Worm (Caenorhabditis elegans) whole organism, L4 larva: ENCODE data around the gene nhr-270.

ENCODE experiments used
- R02D3.7 ChIP-seq: fragments of 150-350 bp; sonication (generic microtip); optimal IDR thresholded peaks from 3 replicates; lab custom pipeline; 2014; ENCODE audit warnings: missing biosample characterization, missing genetic modification characterization
- T20F7.1 ChIP-seq: fragments of 200-800 bp; sonication (Bioruptor generic); optimal IDR thresholded peaks from 2 replicates; lab custom pipeline; 2018; ENCODE audit warnings: mild to moderate bottlenecking, missing genetic modification characterization, missing compliant biosample characterization
- T26A8.4 ChIP-seq: fragments of 200-800 bp; sonication (Bioruptor generic); IDR thresholded peaks from 2 replicates; pipeline ENCODE4 v1.3.6; 2022; ENCODE audit warnings: missing genetic modification characterization, missing compliant biosample characterization
- Y48G9A.11 ChIP-seq: fragments of 200-800 bp; sonication (Bioruptor generic); IDR thresholded peaks from 2 replicates; pipeline ENCODE4 v1.3.6; 2022; ENCODE audit warnings: missing genetic modification reagents, missing genetic modification characterization, missing compliant biosample characterization
- Y5F2A.4 ChIP-seq: fragments of 200-800 bp; sonication (Bioruptor generic); optimal IDR thresholded peaks from 2 replicates; lab custom pipeline; 2018; ENCODE audit warnings: mild to moderate bottlenecking, missing genetic modification characterization, missing compliant biosample characterization
- Y75B8A.6 ChIP-seq: fragments of 200-800 bp; sonication (Bioruptor generic); IDR thresholded peaks from 2 replicates; pipeline ENCODE4 v1.3.6; 2022; ENCODE audit warnings: missing genetic modification reagents, missing genetic modification characterization, missing compliant biosample characterization
- aha-1 ChIP-seq: fragments of 150-350 bp; peaks from one replicate; lab custom pipeline; 2014; ENCODE audit warnings: missing biosample characterization, missing genetic modification characterization
- ceh-28 ChIP-seq: fragments of 150-350 bp; optimal IDR thresholded peaks from 2 replicates; lab custom pipeline; 2014; ENCODE audit warnings: missing biosample characterization, missing genetic modification reagents, missing genetic modification characterization
- ceh-32 ChIP-seq: sonication (generic microtip); optimal IDR thresholded peaks from 2 replicates; lab custom pipeline; 2016; ENCODE audit warnings: mild to moderate bottlenecking, missing genetic modification characterization, missing compliant biosample characterization; ENCODE audit not compliant: poor library complexity
- ceh-44 ChIP-seq: fragments of 200-800 bp; sonication (Bioruptor generic); IDR thresholded peaks from 2 replicates; pipeline ENCODE4 v1.3.6; 2022; ENCODE audit warnings: missing genetic modification reagents, missing genetic modification characterization, missing compliant biosample characterization
- ceh-62 ChIP-seq: sonication (generic microtip); optimal IDR thresholded peaks from 2 replicates; lab custom pipeline; 2017; ENCODE audit warnings: missing biosample characterization, missing genetic modification characterization
- ceh-82 ChIP-seq: sonication (generic microtip); optimal IDR thresholded peaks from 2 replicates; lab custom pipeline; 2017; ENCODE audit warnings: missing biosample characterization, missing genetic modification characterization
- ces-1 ChIP-seq: fragments of 150-350 bp; sonication (generic microtip); optimal IDR thresholded peaks from 4 replicates; lab custom pipeline; 2014; ENCODE audit warnings: missing biosample characterization, missing genetic modification reagents, missing genetic modification characterization
- ctbp-1 ChIP-seq: fragments of 200-800 bp; sonication (Bioruptor generic); IDR thresholded peaks from 2 replicates; pipeline ENCODE4 v1.3.6; 2022; ENCODE audit warnings: missing genetic modification reagents, missing genetic modification characterization, missing compliant biosample characterization
- daf-12 ChIP-seq: fragments of 150-350 bp; optimal IDR thresholded peaks from 2 replicates; lab custom pipeline; 2014; ENCODE audit warnings: missing biosample characterization, missing genetic modification reagents, missing genetic modification characterization
- dmd-6 ChIP-seq: fragments of 200-800 bp; sonication (Bioruptor generic); IDR thresholded peaks from 2 replicates; pipeline ENCODE4 v1.3.6; 2022; ENCODE audit warnings: missing genetic modification reagents, missing genetic modification characterization, missing compliant biosample characterization
- egl-27 ChIP-seq: sonication (generic microtip); optimal IDR thresholded peaks from 3 replicates; lab custom pipeline; 2017; ENCODE audit warnings: missing biosample characterization, missing genetic modification reagents, missing genetic modification characterization
- fkh-10 ChIP-seq: fragments of 150-350 bp; optimal IDR thresholded peaks from 2 replicates; lab custom pipeline; 2014; ENCODE audit warnings: missing biosample characterization, missing genetic modification reagents, missing genetic modification characterization
- lin-1 ChIP-seq: fragments of 200-800 bp; sonication (Bioruptor generic); IDR thresholded peaks from 2 replicates; pipeline ENCODE4 v1.3.6; 2022; ENCODE audit warnings: missing genetic modification reagents, missing genetic modification characterization, missing compliant biosample characterization
- lin-13 ChIP-seq: fragments of 150-350 bp; optimal IDR thresholded peaks from 2 replicates; lab custom pipeline; 2014; ENCODE audit warnings: missing biosample characterization, missing genetic modification reagents, missing genetic modification characterization
- lin-15B ChIP-seq: fragments of 150-350 bp; sonication (generic microtip); optimal IDR thresholded peaks from 3 replicates; lab custom pipeline; 2014; ENCODE audit warnings: missing biosample characterization, missing genetic modification characterization
- lin-38 ChIP-seq: fragments of 200-800 bp; sonication (Bioruptor generic); IDR thresholded peaks from 2 replicates; pipeline ENCODE4 v1.3.6; 2022; ENCODE audit warnings: missing genetic modification reagents, missing genetic modification characterization, missing compliant biosample characterization
- lin-39 ChIP-seq: fragments of 150-350 bp; optimal IDR thresholded peaks from 2 replicates; lab custom pipeline; 2014; ENCODE audit warnings: missing biosample characterization, missing genetic modification reagents, missing genetic modification characterization
- lsy-2 ChIP-seq, 2 experiments: fragments of 150-350 bp in 1 of 2; sonication (generic microtip) in 1 of 2; optimal IDR thresholded peaks; 2 replicates each; lab custom pipeline; 2014 to 2017; ENCODE audit warnings: missing biosample characterization in 2 of 2, missing genetic modification characterization in 2 of 2
- mxl-3 ChIP-seq: fragments of 200-800 bp; sonication (Bioruptor generic); optimal IDR thresholded peaks from 2 replicates; lab custom pipeline; 2018; ENCODE audit warnings: mild to moderate bottlenecking, missing genetic modification characterization, missing compliant biosample characterization
- nhr-11 ChIP-seq: fragments of 150-350 bp; optimal IDR thresholded peaks from 2 replicates; lab custom pipeline; 2014; ENCODE audit warnings: missing biosample characterization, missing genetic modification characterization
- nhr-111 ChIP-seq: fragments of 200-800 bp; sonication (Bioruptor generic); optimal IDR thresholded peaks from 2 replicates; lab custom pipeline; 2018; ENCODE audit warnings: mild to moderate bottlenecking, missing genetic modification characterization, missing compliant biosample characterization
- nhr-237 ChIP-seq: sonication (generic microtip); optimal IDR thresholded peaks from 2 replicates; lab custom pipeline; 2017; ENCODE audit warnings: missing biosample characterization, missing genetic modification characterization
- nhr-77 ChIP-seq: fragments of 150-350 bp; optimal IDR thresholded peaks from 2 replicates; lab custom pipeline; 2014; ENCODE audit warnings: missing biosample characterization, missing genetic modification characterization
- pha-4 ChIP-seq, 2 experiments: fragments of 150-350 bp in 1 of 2; fragments of 200-800 bp in 1 of 2; sonication (Bioruptor generic) in 1 of 2; IDR thresholded peaks in 1 of 2; optimal IDR thresholded peaks in 1 of 2; 2 replicates each; pipeline versions ENCODE4 v1.3.6 to Lab custom; 2014 to 2022; ENCODE audit warnings: missing genetic modification characterization in 2 of 2, missing genetic modification reagents in 2 of 2, missing biosample characterization in 1 of 2, missing compliant biosample characterization in 1 of 2
- php-3 ChIP-seq: fragments of 200-800 bp; sonication (Bioruptor generic); IDR thresholded peaks from 2 replicates; pipeline ENCODE4 v1.3.6; 2022; ENCODE audit warnings: missing genetic modification reagents, missing genetic modification characterization, missing compliant biosample characterization
- rbr-2 ChIP-seq: sonication (generic microtip); optimal IDR thresholded peaks from 2 replicates; lab custom pipeline; 2016; ENCODE audit warnings: missing genotype, missing genetic modification characterization, missing compliant biosample characterization
- sdz-12 ChIP-seq: fragments of 200-800 bp; sonication (Bioruptor generic); optimal IDR thresholded peaks from 2 replicates; lab custom pipeline; 2018; ENCODE audit warnings: mild to moderate bottlenecking, missing genetic modification characterization, missing compliant biosample characterization
- set-16 ChIP-seq: fragments of 200-800 bp; sonication (Bioruptor generic); IDR thresholded peaks from 2 replicates; pipeline ENCODE4 v1.3.6; 2022; ENCODE audit warnings: missing genetic modification reagents, missing genetic modification characterization, missing compliant biosample characterization
- snpc-4 ChIP-seq: fragments of 150-350 bp; optimal IDR thresholded peaks from 2 replicates; lab custom pipeline; 2014; ENCODE audit warnings: missing biosample characterization, missing genetic modification characterization
- tag-97 ChIP-seq: fragments of 200-800 bp; sonication (Bioruptor generic); IDR thresholded peaks from 2 replicates; pipeline ENCODE4 v1.3.6; 2022; ENCODE audit warnings: missing genetic modification characterization, missing compliant biosample characterization
- unc-130 ChIP-seq: sonication (generic microtip); optimal IDR thresholded peaks from 2 replicates; lab custom pipeline; 2016; ENCODE audit warnings: missing genetic modification reagents, missing genetic modification characterization, missing compliant biosample characterization
- zfp-2 ChIP-seq: sonication (generic microtip); optimal IDR thresholded peaks from 2 replicates; lab custom pipeline; 2016; ENCODE audit warnings: mild to moderate bottlenecking, missing genetic modification characterization, missing compliant biosample characterization
- ztf-7 ChIP-seq: fragments of 150-350 bp; optimal IDR thresholded peaks from 2 replicates; lab custom pipeline; 2014; ENCODE audit warnings: missing biosample characterization, missing genetic modification characterization

nhr-270 gene

ce11 chrV:814716-815115 is 10.2 kb upstream of the nhr-270 start, which contains the start of gene R13D11.3:
R13D11.3 (plus strand) TSS chrV:815016.
- no peak for TF ChIP-seq Y48G9A.11 (GFP tag; lab: Robert Waterston, UW)
- no peak for TF ChIP-seq tag-97 (GFP tag; lab: Robert Waterston, UW)
- TF ChIP-seq ceh-32 = no peak
- no peak for TF ChIP-seq Y75B8A.6 (GFP tag; lab: Robert Waterston, UW)
- no peak for TF ChIP-seq php-3 (GFP tag; lab: Robert Waterston, UW)
- TF ChIP-seq ceh-82 (tag; lab: Kevin White, UChicago) = no peak
- no peak for TF ChIP-seq egl-27 (tag; lab: Kevin White, UChicago)
- TF ChIP-seq mxl-3 = no peak
- no peak for TF ChIP-seq nhr-11 (tag; lab: Kevin White, UChicago)
- TF ChIP-seq Y5F2A.4 (GFP tag; lab: Kevin White, UChicago) = no peak
- no peak for TF ChIP-seq dmd-6 (GFP tag; lab: Robert Waterston, UW)
- no peak for TF ChIP-seq lsy-2 (tag; optimal IDR thresholded peaks at IDR 0.05; lab: Kevin White, UChicago)
- no peak for TF ChIP-seq ceh-62 (tag; lab: Kevin White, UChicago)
- no peak for TF ChIP-seq unc-130
- no peak for TF ChIP-seq snpc-4
- TF ChIP-seq nhr-111 (GFP tag; lab: Kevin White, UChicago) = no peak

ce11 chrV:813101-813500 is 8.6 kb upstream of the nhr-270 start, which contains the start of gene R13D11.10:
R13D11.10 (minus strand) TSS chrV:813201.
- no peak for TF ChIP-seq daf-12
- no peak for TF ChIP-seq Y48G9A.11 (GFP tag; lab: Robert Waterston, UW)
- no peak for TF ChIP-seq ceh-28 (tag; lab: Kevin White, UChicago)
- TF ChIP-seq set-16 (GFP tag; lab: Robert Waterston, UW) = no peak
- TF ChIP-seq zfp-2 (tag; lab: Kevin White, UChicago) = no peak
- TF ChIP-seq Y5F2A.4 (GFP tag; lab: Kevin White, UChicago) = no peak
- TF ChIP-seq aha-1 = no peak
- TF ChIP-seq unc-130 = no peak
- TF ChIP-seq ztf-7 (tag; lab: Kevin White, UChicago) = no peak
- TF ChIP-seq nhr-237 (tag; lab: Kevin White, UChicago) = no peak
- no peak for TF ChIP-seq lin-38 (GFP tag; lab: Robert Waterston, UW)
- TF ChIP-seq nhr-111 (GFP tag; lab: Kevin White, UChicago) = no peak
- no peak for TF ChIP-seq sdz-12 (GFP tag; lab: Kevin White, UChicago)
- no peak for TF ChIP-seq nhr-77 (tag; lab: Kevin White, UChicago)
- no peak for TF ChIP-seq T26A8.4
- no peak for TF ChIP-seq pha-4 (GFP tag; IDR thresholded peaks at IDR 0.05; lab: Robert Waterston, UW)
- no peak for TF ChIP-seq pha-4 (tag; optimal IDR thresholded peaks at IDR 0.05; lab: Kevin White, UChicago)
- no peak for TF ChIP-seq R02D3.7 (tag; lab: Kevin White, UChicago)
- TF ChIP-seq ceh-32 = no peak
- no peak for TF ChIP-seq T20F7.1
- TF ChIP-seq lin-13 (GFP tag; lab: Kevin White, UChicago) = no peak

- 0 out of 2 replicates have a peak, but pooled peaks have one; percentile 29 for TF ChIP-seq ctbp-1 (GFP tag; lab: Robert Waterston, UW)
- TF ChIP-seq ceh-44 (GFP tag; lab: Robert Waterston, UW) = no peak
- no peak for TF ChIP-seq lin-1
- TF ChIP-seq fkh-10 (GFP tag; lab: Kevin White, UChicago) = peak; percentile 27
- TF ChIP-seq lin-15B (tag; lab: Kevin White, UChicago) = no peak
- TF ChIP-seq rbr-2 (tag; lab: Kevin White, UChicago) = peak; percentile 25
- no peak for TF ChIP-seq lin-39 (tag; lab: Kevin White, UChicago)
- peak; percentile 29 for TF ChIP-seq ces-1 (GFP tag; lab: Kevin White, UChicago)
- TF ChIP-seq, all 104 proteins: peak for 4
Measured at ce11 chrV:810281-810862, 5.8 kb upstream of the nhr-270 start, which contains the start of gene R13D11.4. R13D11.4 (plus strand) TSS chrV:810812.
